Worm (Caenorhabditis elegans) whole organism, late embryonic: ENCODE measurements around the gene ZC13.2.

ENCODE experiments used
- T23F11.4 ChIP-seq: fragments of 200-800 bp; sonication (Bioruptor generic); optimal IDR thresholded peaks from 2 replicates; lab custom pipeline; 2018; ENCODE audit warnings: mild to moderate bottlenecking, missing genetic modification characterization, missing compliant biosample characterization
- ama-1 ChIP-seq: fragments of 150-350 bp; optimal IDR thresholded peaks from 2 replicates; lab custom pipeline; 2014
- ceh-14 ChIP-seq: sonication (generic microtip); optimal IDR thresholded peaks from 2 replicates; lab custom pipeline; 2016; ENCODE audit warnings: missing genotype, missing genetic modification characterization, missing compliant biosample characterization
- che-1 ChIP-seq: sonication (generic microtip); optimal IDR thresholded peaks from 2 replicates; lab custom pipeline; 2016; ENCODE audit warnings: mild to moderate bottlenecking, missing genetic modification characterization, missing compliant biosample characterization
- elt-2 ChIP-seq: sonication (generic microtip); optimal IDR thresholded peaks from 2 replicates; lab custom pipeline; 2016; ENCODE audit warnings: missing genetic modification reagents, missing genetic modification characterization, missing compliant biosample characterization
- fkh-6 ChIP-seq: sonication (generic microtip); optimal IDR thresholded peaks from 2 replicates; lab custom pipeline; 2016; ENCODE audit warnings: missing genetic modification characterization, missing compliant biosample characterization
- hlh-30 ChIP-seq: sonication (generic microtip); optimal IDR thresholded peaks from 2 replicates; lab custom pipeline; 2017; ENCODE audit warnings: antibody characterized with exemption, missing genetic modification characterization, missing compliant biosample characterization; ENCODE audit not compliant: insufficient read depth
- pha-4 ChIP-seq: fragments of 150-350 bp; optimal IDR thresholded peaks from 2 replicates; lab custom pipeline; 2018; ENCODE audit warnings: missing biosample characterization, missing genetic modification reagents, missing genetic modification characterization
- pqm-1 ChIP-seq: sonication (generic microtip); optimal IDR thresholded peaks from 2 replicates; lab custom pipeline; 2016; ENCODE audit warnings: missing genetic modification characterization, missing compliant biosample characterization
- unc-86 ChIP-seq: sonication (generic microtip); optimal IDR thresholded peaks from 2 replicates; lab custom pipeline; 2016; ENCODE audit warnings: missing genetic modification characterization, missing compliant biosample characterization

- TF ChIP-seq T23F11.4 (GFP tag; lab: Kevin White, UChicago) (no peak), pqm-1 (tag; lab: Kevin White, UChicago) (no peak), pha-4 (tag; lab: Kevin White, UChicago) (no peak), ama-1 (lab: Kevin White, UChicago) (no peak), elt-2 (no peak), ceh-14 (tag; lab: Kevin White, UChicago) (no peak), che-1 (tag; lab: Kevin White, UChicago) (no peak), hlh-30 (tag; lab: Kevin White, UChicago) (no peak), fkh-6 (no peak), unc-86 (tag; lab: Kevin White, UChicago) (no peak)
Observed at ce11 chrX:859401-859800, 21.1 kb upstream of the ZC13.2 start, which contains the start of gene F56F10.2.
